Worm (Caenorhabditis elegans): ENCODE measurements around the gene Y70C5A.2.

ce11 chrV:16635911-16636310 is 12.9 kb upstream of the Y70C5A.2 start, which contains the start of gene mltn-11:
- TF ChIP-seq nhr-129 (tag; optimal IDR thresholded peaks at IDR 0.05) (no peak), nhr-11 (tag; optimal IDR thresholded peaks at IDR 0.05) (no peak), dmd-4 (tag; optimal IDR thresholded peaks at IDR 0.05) (no peak), elt-3 (tag; optimal IDR thresholded peaks at IDR 0.05) (no peak), nhr-21 (tag; optimal IDR thresholded peaks at IDR 0.05) (no peak), lin-13 (GFP tag; optimal IDR thresholded peaks at IDR 0.05) (no peak), ama-1 (optimal IDR thresholded peaks at IDR 0.05) (no peak), nhr-12 (tag; optimal IDR thresholded peaks at IDR 0.05) (no peak), ztf-11 (tag; optimal IDR thresholded peaks at IDR 0.05) (no peak), nhr-237 (tag; optimal IDR thresholded peaks at IDR 0.05) (no peak), unc-62 (GFP tag; optimal IDR thresholded peaks at IDR 0.05) (no peak), ztf-4 (tag; optimal IDR thresholded peaks at IDR 0.05) (no peak), unc-55 (GFP tag; optimal IDR thresholded peaks at IDR 0.05) (no peak), ztf-1 (GFP tag; conservative IDR thresholded peaks at IDR 0.05) (no peak)

All from whole organism, L2 larva.